Fruit fly (Drosophila melanogaster) whole organism, pupa: ENCODE data around the gene CG42268.

Experiments
- CG10348 ChIP-seq: fragments of 200-800 bp; sonication (Bioruptor generic); IDR thresholded peaks from 2 replicates; pipeline ENCODE4 v1.3.6; 2022; ENCODE audit warnings: missing biosample characterization, missing genetic modification characterization
- CG12605 ChIP-seq: fragments of 200-800 bp; sonication (Bioruptor generic); IDR thresholded peaks from 2 replicates; pipeline ENCODE4 v1.3.6; 2022; ENCODE audit warnings: missing biosample characterization, missing genetic modification characterization
- CG13204 ChIP-seq: fragments of 200-800 bp; sonication (Bioruptor generic); optimal IDR thresholded peaks from 2 replicates; lab custom pipeline; 2018; ENCODE audit warnings: missing biosample characterization, mild to moderate bottlenecking, missing genetic modification characterization, moderate library complexity
- CG14655 ChIP-seq: fragments of 200-800 bp; sonication (Bioruptor generic); optimal IDR thresholded peaks from 3 replicates; lab custom pipeline; 2017; ENCODE audit warnings: mild to moderate bottlenecking, missing biosample characterization, missing genetic modification reagents, missing genetic modification characterization
- CG15710 ChIP-seq: fragments of 200-800 bp; sonication (Bioruptor generic); optimal IDR thresholded peaks from 2 replicates; lab custom pipeline; 2018; ENCODE audit warnings: missing biosample characterization, mild to moderate bottlenecking, missing genetic modification characterization, moderate library complexity
- CG17806 ChIP-seq: fragments of 200-800 bp; sonication (Bioruptor generic); optimal IDR thresholded peaks from 2 replicates; lab custom pipeline; 2018; ENCODE audit warnings: missing biosample characterization, mild to moderate bottlenecking, missing genetic modification characterization, moderate library complexity
- CG32121 ChIP-seq: fragments of 200-800 bp; sonication (Bioruptor generic); IDR thresholded peaks from 2 replicates; pipeline ENCODE4 v1.3.6; 2022; ENCODE audit warnings: missing biosample characterization, missing genetic modification characterization
- CG34367 ChIP-seq: fragments of 200-800 bp; sonication (Bioruptor generic); optimal IDR thresholded peaks from 2 replicates; lab custom pipeline; 2018; ENCODE audit warnings: missing biosample characterization, mild to moderate bottlenecking, missing genetic modification characterization
- CG4496 ChIP-seq: fragments of 200-800 bp; sonication (Bioruptor generic); IDR thresholded peaks from 3 replicates; pipeline ENCODE4 v1.3.6; 2022; ENCODE audit warnings: missing biosample characterization, missing genetic modification characterization
- CG8159 ChIP-seq: fragments of 200-800 bp; sonication (Bioruptor generic); optimal IDR thresholded peaks from 3 replicates; lab custom pipeline; 2018; ENCODE audit warnings: missing biosample characterization, mild to moderate bottlenecking, missing genetic modification characterization, moderate library complexity
- CG8301 ChIP-seq: fragments of 200-800 bp; sonication (Bioruptor generic); optimal IDR thresholded peaks from 2 replicates; lab custom pipeline; 2018; ENCODE audit warnings: missing biosample characterization, mild to moderate bottlenecking, missing genetic modification characterization
- CG9948 ChIP-seq: fragments of 200-800 bp; sonication (Bioruptor generic); optimal IDR thresholded peaks from 2 replicates; lab custom pipeline; 2018; ENCODE audit warnings: missing biosample characterization, mild to moderate bottlenecking, missing genetic modification characterization, moderate library complexity
- D1 ChIP-seq: fragments of 200-800 bp; sonication (Bioruptor generic); optimal IDR thresholded peaks from 2 replicates; lab custom pipeline; 2018; ENCODE audit warnings: missing biosample characterization, mild to moderate bottlenecking, missing genetic modification characterization, moderate library complexity
- EcR ChIP-seq: fragments of 200-800 bp; sonication (Bioruptor generic); optimal IDR thresholded peaks from 3 replicates; lab custom pipeline; 2019; ENCODE audit warnings: missing biosample characterization, missing genetic modification characterization, mild to moderate bottlenecking, moderate library complexity, missing genetic modification reagents
- Ets98B ChIP-seq: fragments of 200-800 bp; sonication (Bioruptor generic); IDR thresholded peaks from 2 replicates; pipeline ENCODE4 v1.3.6; 2022; ENCODE audit warnings: missing biosample characterization, missing genetic modification characterization
- Pif1A ChIP-seq: fragments of 200-800 bp; sonication (Bioruptor generic); optimal IDR thresholded peaks from 3 replicates; lab custom pipeline; 2016; ENCODE audit warnings: missing biosample characterization, missing genetic modification characterization
- Pif1B ChIP-seq: fragments of 200-800 bp; sonication (Bioruptor generic); optimal IDR thresholded peaks from 3 replicates; lab custom pipeline; 2016; ENCODE audit warnings: missing biosample characterization, missing genetic modification characterization
- Snoo ChIP-seq: fragments of 200-800 bp; sonication (Bioruptor generic); optimal IDR thresholded peaks from 3 replicates; lab custom pipeline; 2017; ENCODE audit warnings: missing biosample characterization, mild to moderate bottlenecking, missing genetic modification characterization, inconsistent platforms
- fd96Ca ChIP-seq: fragments of 200-800 bp; sonication (Bioruptor generic); IDR thresholded peaks from 3 replicates; pipeline ENCODE4 v1.3.6; 2022; ENCODE audit warnings: missing biosample characterization, missing genetic modification characterization
- gl ChIP-seq: fragments of 200-800 bp; sonication (Bioruptor generic); optimal IDR thresholded peaks from 2 replicates; lab custom pipeline; 2018; ENCODE audit warnings: missing biosample characterization, mild to moderate bottlenecking, missing genetic modification characterization
- rn ChIP-seq: fragments of 200-800 bp; sonication (Bioruptor generic); IDR thresholded peaks from 2 replicates; pipeline ENCODE4 v1.3.6; 2022; ENCODE audit warnings: missing biosample characterization, missing genetic modification characterization

Gene CG42268

dm6 chr3L:9745393-9745792, 14.8 kb downstream of the CG42268 start:
- TF ChIP-seq CG4496 = peak; percentile 73; the same call in 2 of the 3 replicates
- TF ChIP-seq Snoo = no peak
- TF ChIP-seq CG10348 (GFP tag; lab: Robert Waterston, UW) = no peak
- TF ChIP-seq EcR (GFP tag; lab: Kevin White, UChicago) = no peak
- 0 out of 3 replicates have a peak, but pooled peaks have one; percentile 45 for TF ChIP-seq fd96Ca (GFP tag; lab: Robert Waterston, UW)
- TF ChIP-seq CG8159 (tag; lab: Kevin White, UChicago) = peak; percentile 24
- TF ChIP-seq rn (GFP tag; lab: Robert Waterston, UW) = 0 out of 2 replicates have a peak, but pooled peaks have one; percentile 35
- peak; percentile 45 for TF ChIP-seq CG9948 (tag; lab: Kevin White, UChicago)
- TF ChIP-seq Pif1A = peak; percentile 11
- no peak for TF ChIP-seq CG13204 (GFP tag; lab: Kevin White, UChicago)
- TF ChIP-seq CG8301 (tag; lab: Kevin White, UChicago) = peak; percentile 92
- peak; percentile 65 for TF ChIP-seq CG32121 (GFP tag; lab: Robert Waterston, UW)
- TF ChIP-seq Pif1B = peak; percentile 13
- TF ChIP-seq CG15710 (tag; lab: Kevin White, UChicago) = peak; percentile 22
- TF ChIP-seq gl (tag; lab: Kevin White, UChicago) = no peak
- TF ChIP-seq CG12605 = peak; percentile 65
- TF ChIP-seq CG14655 = peak; percentile 89
- no peak for TF ChIP-seq D1 (tag; lab: Kevin White, UChicago)
- peak; percentile 9 for TF ChIP-seq CG34367 (tag; lab: Kevin White, UChicago)
- peak; percentile 43 for TF ChIP-seq CG17806
- TF ChIP-seq Ets98B (GFP tag; lab: Robert Waterston, UW) = peak; percentile 80

DNA sequence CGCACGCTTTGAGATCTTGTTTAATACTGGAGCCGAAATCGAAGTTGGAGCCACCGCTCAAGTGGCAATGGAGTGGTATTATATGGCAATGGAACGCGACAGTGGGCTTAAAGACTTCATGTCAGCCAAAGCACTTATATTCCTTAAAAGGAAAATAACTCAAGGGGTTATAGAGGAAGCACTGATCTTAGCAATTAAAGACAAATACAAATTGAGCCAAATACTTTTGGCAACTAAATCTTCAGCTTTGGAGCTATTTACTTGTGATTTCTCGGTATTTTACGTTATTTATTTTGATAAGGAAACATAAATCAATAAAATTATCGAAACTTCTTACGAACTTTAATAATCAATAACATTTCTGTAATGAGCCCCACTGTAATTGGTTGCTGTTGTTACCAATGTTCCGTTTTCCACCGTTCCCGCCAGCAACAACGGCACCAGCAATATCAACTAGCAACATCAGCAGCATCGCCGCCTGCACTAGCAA, 16.1 kb downstream of the CG42268 start:
- TF ChIP-seq CG32121 (GFP tag; lab: Robert Waterston, UW) (peak; percentile 96), CG8301 (tag; lab: Kevin White, UChicago) (peak; percentile 98), Ets98B (GFP tag; lab: Robert Waterston, UW) (peak; percentile 92), CG17806 (peak; percentile 95), rn (GFP tag; lab: Robert Waterston, UW) (peak; percentile 89), CG34367 (tag; lab: Kevin White, UChicago) (peak; percentile 77), CG14655 (peak; percentile 100), CG12605 (peak; percentile 90), Snoo (peak; percentile 83), fd96Ca (GFP tag; lab: Robert Waterston, UW) (peak; percentile 95), CG10348 (GFP tag; lab: Robert Waterston, UW) (peak; percentile 76), D1 (tag; lab: Kevin White, UChicago) (peak; percentile 96), CG13204 (GFP tag; lab: Kevin White, UChicago) (peak; percentile 61), CG8159 (tag; lab: Kevin White, UChicago) (peak; percentile 98), CG4496 (peak; percentile 95), CG9948 (tag; lab: Kevin White, UChicago) (peak; percentile 97), EcR (GFP tag; lab: Kevin White, UChicago) (no peak), Pif1B (peak; percentile 94), CG15710 (tag; lab: Kevin White, UChicago) (peak; percentile 94), Pif1A (peak; percentile 97), gl (tag; lab: Kevin White, UChicago) (peak; percentile 91)

dm6 chr3L:9742342-9742741, 17.9 kb downstream of the CG42268 start:
- TF ChIP-seq CG13204 (GFP tag; lab: Kevin White, UChicago) (peak; percentile 7), D1 (tag; lab: Kevin White, UChicago) (no peak), CG17806 (peak; percentile 46), Snoo (peak; percentile 33), rn (GFP tag; lab: Robert Waterston, UW) (no peak), CG12605 (no peak), CG8301 (tag; lab: Kevin White, UChicago) (peak; percentile 62), Ets98B (GFP tag; lab: Robert Waterston, UW) (no peak), CG9948 (tag; lab: Kevin White, UChicago) (peak; percentile 81), CG8159 (tag; lab: Kevin White, UChicago) (peak; percentile 84), CG4496 (no peak), Pif1A (peak; percentile 47), Pif1B (peak; percentile 45), CG32121 (GFP tag; lab: Robert Waterston, UW) (no peak), CG15710 (tag; lab: Kevin White, UChicago) (peak; percentile 31), fd96Ca (GFP tag; lab: Robert Waterston, UW) (peak; percentile 26; the same call in 1 of the 3 replicates), CG34367 (tag; lab: Kevin White, UChicago) (no peak), EcR (GFP tag; lab: Kevin White, UChicago) (no peak), CG14655 (peak; percentile 93), gl (tag; lab: Kevin White, UChicago) (peak; percentile 56), CG10348 (GFP tag; lab: Robert Waterston, UW) (no peak)

DNA sequence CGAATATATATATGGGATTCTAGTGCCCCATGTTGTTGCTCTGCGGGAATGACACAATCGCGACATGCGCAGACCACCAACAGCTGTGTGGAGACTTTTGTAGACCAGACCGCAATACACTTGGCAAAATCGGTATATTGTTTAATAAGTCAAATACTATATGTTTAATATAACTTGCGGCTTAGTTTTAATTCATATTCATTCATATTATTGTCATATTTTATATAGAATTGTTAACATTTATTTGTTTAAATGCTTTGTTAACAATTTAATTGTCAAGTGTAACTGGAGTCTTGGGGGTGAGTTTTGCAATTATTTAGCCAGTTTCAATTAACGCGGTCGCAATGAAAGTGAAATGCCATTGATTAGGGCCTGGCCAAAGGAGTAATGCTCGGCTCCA, 20.6 kb downstream of the CG42268 start:
- TF ChIP-seq Ets98B (GFP tag; lab: Robert Waterston, UW) (peak; percentile 45; the same call in 1 of the 2 replicates), Pif1A (peak; percentile 41), Pif1B (peak; percentile 15), CG8301 (tag; lab: Kevin White, UChicago) (peak; percentile 27), CG13204 (GFP tag; lab: Kevin White, UChicago) (no peak), EcR (GFP tag; lab: Kevin White, UChicago) (no peak), rn (GFP tag; lab: Robert Waterston, UW) (no peak), CG34367 (tag; lab: Kevin White, UChicago) (no peak), CG9948 (tag; lab: Kevin White, UChicago) (peak; percentile 25), CG10348 (GFP tag; lab: Robert Waterston, UW) (no peak), CG4496 (peak; percentile 63; the same call in 2 of the 3 replicates), CG12605 (0 out of 2 replicates have a peak, but pooled peaks have one; percentile 17), CG32121 (GFP tag; lab: Robert Waterston, UW) (peak; percentile 43; the same call in 1 of the 2 replicates), D1 (tag; lab: Kevin White, UChicago) (no peak), CG14655 (peak; percentile 33), Snoo (peak; percentile 7), CG15710 (tag; lab: Kevin White, UChicago) (no peak), fd96Ca (GFP tag; lab: Robert Waterston, UW) (no peak), gl (tag; lab: Kevin White, UChicago) (no peak), CG17806 (peak; percentile 25), CG8159 (tag; lab: Kevin White, UChicago) (peak; percentile 55)
